Fruit fly (Drosophila melanogaster): Measurements from ENCODE around the gene Atg5.

The Atg5 gene

dm6 chrX:7308794-7309193 is 14.8 kb downstream of the Atg5 start:
- TF ChIP-seq noc (tag; optimal IDR thresholded peaks at IDR 0.05), result no peak

- TF ChIP-seq noc (tag; optimal IDR thresholded peaks at IDR 0.05), result peak; percentile 30
These were observed 15.9 kb downstream of the Atg5 start, which contains the start of gene brk for dm6 chrX:7307478-7308200. TSS of gene brk (plus strand) at chrX:7307939.

- TF ChIP-seq noc (tag; optimal IDR thresholded peaks at IDR 0.05), result peak; percentile 72
These were observed 16.8 kb downstream of the Atg5 start for dm6 chrX:7306538-7307477.

dm6 chrX:7305753-7306338 is 17.7 kb downstream of the Atg5 start:
- TF ChIP-seq noc (tag; optimal IDR thresholded peaks at IDR 0.05), result no peak

dm6 chrX:7304798-7305447 is 18.6 kb downstream of the Atg5 start:
- no peak for TF ChIP-seq noc (tag; optimal IDR thresholded peaks at IDR 0.05)

- no peak for TF ChIP-seq noc (tag; optimal IDR thresholded peaks at IDR 0.05)
These were observed 19.6 kb downstream of the Atg5 start for dm6 chrX:7303848-7304427.

dm6 chrX:7302329-7302728 is 21.2 kb downstream of the Atg5 start:
- no peak for TF ChIP-seq noc (tag; optimal IDR thresholded peaks at IDR 0.05)

dm6 chrX:7301351-7302328 is 21.9 kb downstream of the Atg5 start:
- TF ChIP-seq noc (tag; optimal IDR thresholded peaks at IDR 0.05), result peak; percentile 35

dm6 chrX:7300722-7301350 is 22.7 kb downstream of the Atg5 start:
- TF ChIP-seq noc (tag; optimal IDR thresholded peaks at IDR 0.05), result no peak

DNA sequence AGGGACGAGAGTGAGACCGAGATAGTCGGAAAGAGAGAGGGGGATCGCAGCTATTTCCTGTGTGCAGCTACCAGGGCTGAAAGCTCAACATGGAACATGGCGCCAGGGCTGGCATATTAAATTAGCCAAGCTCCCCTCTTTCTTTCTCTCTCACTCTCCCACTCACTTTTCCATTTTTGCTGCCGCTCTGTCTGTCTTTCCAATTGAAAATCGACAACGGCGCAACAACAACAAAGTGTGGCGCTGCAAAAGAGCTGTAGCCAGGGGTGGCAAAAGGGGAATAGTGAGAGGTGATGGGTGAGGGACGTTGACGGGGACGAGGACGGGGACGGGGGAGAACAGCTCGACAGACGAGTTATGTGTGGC is 23.2 kb downstream of the Atg5 start:
- TF ChIP-seq noc (tag; optimal IDR thresholded peaks at IDR 0.05), result peak; percentile 50

DNA sequence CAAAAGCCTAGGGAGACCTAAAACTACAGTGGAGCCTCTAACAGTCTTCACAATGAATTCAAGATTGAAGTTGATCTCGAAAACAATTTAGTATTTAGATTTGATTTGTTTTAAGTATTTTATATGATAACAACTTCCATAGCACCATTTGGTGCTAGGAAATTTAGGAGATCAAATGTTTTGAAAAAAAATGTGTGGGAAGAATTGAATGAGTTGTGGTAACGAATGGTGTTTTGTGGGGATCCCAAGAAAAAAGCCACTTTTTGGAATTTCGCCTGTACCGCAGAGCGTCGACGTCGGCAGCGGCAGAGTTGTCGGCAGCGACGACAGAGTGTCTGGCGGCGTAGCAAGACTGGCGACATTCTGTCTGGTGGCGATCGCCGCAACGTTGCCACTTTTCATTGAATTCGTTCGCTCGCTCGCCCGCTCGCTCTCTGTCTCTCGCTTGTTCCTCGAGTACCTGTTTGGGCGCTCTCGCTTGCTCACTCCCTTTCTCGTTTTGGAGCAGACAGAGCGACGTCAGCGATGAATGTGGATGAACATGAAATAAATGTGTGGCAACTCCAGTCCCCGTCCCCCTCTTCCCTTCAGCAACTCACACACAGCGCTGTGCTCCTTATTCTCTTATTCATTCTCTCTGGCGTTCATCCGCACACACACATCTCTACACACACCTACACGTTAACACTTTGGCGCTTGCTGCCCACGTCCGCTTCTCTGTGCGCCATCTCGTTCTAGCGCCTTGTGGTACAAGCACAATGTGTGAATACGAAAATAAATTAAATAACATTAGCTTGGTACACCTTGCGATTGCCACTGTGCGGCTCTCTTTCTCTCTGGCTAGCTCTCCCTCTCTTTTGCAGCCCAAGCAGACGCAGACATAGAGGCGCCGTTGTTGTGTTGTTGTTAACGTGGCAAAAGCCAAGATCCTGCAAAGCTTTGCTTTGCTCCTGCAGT is 23.9 kb downstream of the Atg5 start:
- TF ChIP-seq noc (tag; optimal IDR thresholded peaks at IDR 0.05), result peak; percentile 43

DNA sequence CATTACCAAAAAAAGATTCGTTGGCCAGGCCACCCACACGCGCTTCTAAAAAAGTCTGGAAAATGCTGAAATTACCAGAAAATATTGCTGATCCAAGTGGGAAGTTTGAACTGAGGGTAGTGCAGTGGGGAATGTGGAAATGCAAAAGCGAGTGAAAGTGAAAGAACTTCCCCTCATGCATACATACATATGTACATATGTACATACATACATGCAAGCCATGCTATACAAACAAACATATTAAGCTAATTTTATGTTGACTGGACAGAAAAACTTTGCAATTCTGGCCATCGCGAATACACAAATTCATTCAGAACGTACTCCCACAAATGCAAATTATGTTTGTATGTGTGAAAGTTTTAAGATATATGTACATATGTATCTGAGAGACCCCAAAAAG is 25.2 kb downstream of the Atg5 start:
- no peak for TF ChIP-seq noc (tag; optimal IDR thresholded peaks at IDR 0.05)

DNA sequence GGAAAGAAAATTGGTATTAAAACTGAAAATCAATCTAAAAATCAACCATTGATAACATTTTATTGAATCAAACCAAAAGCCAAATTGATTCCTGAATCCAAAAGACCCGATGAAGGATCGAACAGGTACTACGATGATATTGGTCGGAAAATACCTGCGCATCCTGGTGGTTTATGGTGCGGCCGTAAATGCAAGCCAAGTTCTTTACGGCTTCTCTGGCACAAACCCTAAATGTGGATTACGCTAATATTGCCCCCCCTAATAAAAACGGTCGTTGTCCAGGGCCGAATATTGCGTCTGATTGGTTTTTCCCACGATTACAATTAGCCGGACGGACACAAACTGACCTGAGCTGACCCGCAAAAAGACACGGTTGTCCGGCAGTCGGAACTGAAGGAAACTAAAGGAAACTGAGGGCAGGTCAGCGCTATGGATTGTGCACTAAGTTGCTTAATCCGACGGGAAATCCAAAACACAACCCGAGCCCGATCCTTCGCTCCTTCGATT is 26.8 kb downstream of the Atg5 start:
- no peak for TF ChIP-seq noc (tag; optimal IDR thresholded peaks at IDR 0.05)
